Fruit fly (Drosophila melanogaster): ENCODE results near the gene CG9521.
A peak's percentile ranks its signal among the peaks of the same experiment; 100 is the strongest.

The CG9521 gene

DNA sequence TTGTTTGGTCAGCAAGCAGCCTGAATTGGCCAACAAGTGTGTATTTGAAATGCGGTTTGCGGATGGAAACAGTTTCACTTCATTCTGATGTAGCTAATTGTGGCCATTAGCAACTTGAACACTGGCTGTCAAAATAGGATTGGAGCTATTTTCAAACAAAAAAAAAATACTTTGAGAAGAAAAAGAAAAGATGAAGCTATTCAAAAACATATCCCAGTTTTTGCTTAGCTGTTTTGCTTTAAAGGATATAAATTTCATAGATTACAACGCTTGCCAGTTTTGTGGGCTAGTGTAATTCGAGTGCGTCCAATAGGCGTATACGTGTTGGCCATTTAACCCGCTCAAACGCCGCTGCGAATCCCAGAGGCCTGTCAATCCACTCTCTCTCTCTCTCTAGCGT lies 40.8 kb downstream of the CG9521 start (continued):
- TF ChIP-seq unc-4 (GFP tag; IDR thresholded peaks at IDR 0.05; ENCODE audit: partially characterized antibody) (no peak), dysf (GFP tag; IDR thresholded peaks at IDR 0.05) (peak; percentile 27; the same call in 1 of the 3 replicates), CG10959 (GFP tag; IDR thresholded peaks at IDR 0.05) (no peak), tio (GFP tag; optimal IDR thresholded peaks at IDR 0.05) (peak; percentile 12), Sry-δ (GFP tag; optimal IDR thresholded peaks at IDR 0.05) (no peak), slbo (GFP tag; IDR thresholded peaks at IDR 0.05) (peak; percentile 54), tgo (GFP tag; IDR thresholded peaks at IDR 0.05) (no peak), wek (GFP tag; optimal IDR thresholded peaks at IDR 0.05) (no peak), repo (GFP tag; optimal IDR thresholded peaks at IDR 0.05) (no peak), CG8924 (tag; optimal IDR thresholded peaks at IDR 0.05) (no peak), yki (optimal IDR thresholded peaks at IDR 0.05) (no peak), CG30403 (GFP tag; optimal IDR thresholded peaks at IDR 0.05) (peak; percentile 8), grau (tag; optimal IDR thresholded peaks at IDR 0.05) (no peak), CoRest (tag; optimal IDR thresholded peaks at IDR 0.05) (no peak), cato (GFP tag; optimal IDR thresholded peaks at IDR 0.05; ENCODE audit: borderline replicate concordance) (no peak), CG14710 (tag; optimal IDR thresholded peaks at IDR 0.05) (no peak), CG2889 (GFP tag; IDR thresholded peaks at IDR 0.05) (no peak), B-H2 (GFP tag; optimal IDR thresholded peaks at IDR 0.05) (no peak), CG34224 (GFP tag; IDR thresholded peaks at IDR 0.05; ENCODE audit: partially characterized antibody) (no peak), CG12769 (tag; optimal IDR thresholded peaks at IDR 0.05) (no peak), CG4730 (GFP tag; IDR thresholded peaks at IDR 0.05) (no peak), fd96Cb (tag; optimal IDR thresholded peaks at IDR 0.05) (no peak), CG6175 (GFP tag; IDR thresholded peaks at IDR 0.05) (no peak), ash1 (GFP tag; optimal IDR thresholded peaks at IDR 0.05) (no peak), Tbp (GFP tag; optimal IDR thresholded peaks at IDR 0.05) (no peak), Ets97D (GFP tag; optimal IDR thresholded peaks at IDR 0.05) (no peak), Sin3A (optimal IDR thresholded peaks at IDR 0.05) (no peak), TFAM (GFP tag; optimal IDR thresholded peaks at IDR 0.05) (no peak), chn (GFP tag; optimal IDR thresholded peaks at IDR 0.05) (no peak), CG4328 (GFP tag; optimal IDR thresholded peaks at IDR 0.05) (no peak), Pdp1 (GFP tag; optimal IDR thresholded peaks at IDR 0.05) (no peak), fu2 (GFP tag; optimal IDR thresholded peaks at IDR 0.05) (no peak), Hsf (GFP tag; optimal IDR thresholded peaks at IDR 0.05) (no peak), CG12299 (tag; optimal IDR thresholded peaks at IDR 0.05) (no peak), Myb (GFP tag; optimal IDR thresholded peaks at IDR 0.05) (no peak), CG17385 (GFP tag; optimal IDR thresholded peaks at IDR 0.05) (no peak), CG10209 (GFP tag; optimal IDR thresholded peaks at IDR 0.05) (no peak), CG4854 (GFP tag; optimal IDR thresholded peaks at IDR 0.05) (no peak), Rfx (GFP tag; IDR thresholded peaks at IDR 0.05) (no peak), CG6689 (GFP tag; IDR thresholded peaks at IDR 0.05) (no peak), pzg (GFP tag; optimal IDR thresholded peaks at IDR 0.05) (no peak), CG42726 (GFP tag; IDR thresholded peaks at IDR 0.05; ENCODE audit: partially characterized antibody) (no peak), jigr1 (GFP tag; IDR thresholded peaks at IDR 0.05) (no peak), CG10321 (GFP tag; IDR thresholded peaks at IDR 0.05) (no peak), ERR (GFP tag; optimal IDR thresholded peaks at IDR 0.05) (no peak), CG11504 (tag; optimal IDR thresholded peaks at IDR 0.05) (peak; percentile 17), phol (tag; optimal IDR thresholded peaks at IDR 0.05) (no peak), CG7786 (GFP tag; optimal IDR thresholded peaks at IDR 0.05) (no peak), mam (GFP tag; optimal IDR thresholded peaks at IDR 0.05) (no peak), CG13775 (GFP tag; optimal IDR thresholded peaks at IDR 0.05) (no peak), gsb-n (tag; optimal IDR thresholded peaks at IDR 0.05) (no peak), sisA (GFP tag; IDR thresholded peaks at IDR 0.05) (no peak), dmrt11E (tag; optimal IDR thresholded peaks at IDR 0.05) (no peak)

Measured in whole organism, embryonic.